Worm (Caenorhabditis elegans) whole organism, L3 larva: ENCODE data around the gene C44C10.9.
A peak's percentile ranks its signal among the peaks of the same experiment; 100 is the strongest.

Experiments
- ZK546.5 ChIP-seq: sonication (generic microtip); optimal IDR thresholded peaks from 2 replicates; lab custom pipeline; 2017; ENCODE audit warnings: missing biosample characterization, missing genetic modification characterization
- ceh-16 ChIP-seq: sonication (generic microtip); optimal IDR thresholded peaks from 2 replicates; lab custom pipeline; 2017; ENCODE audit warnings: missing biosample characterization, missing genetic modification characterization
- ceh-9 ChIP-seq: sonication (generic microtip); optimal IDR thresholded peaks from 2 replicates; lab custom pipeline; 2018; ENCODE audit warnings: missing biosample characterization, missing genetic modification characterization
- egl-27 ChIP-seq: sonication (generic microtip); optimal IDR thresholded peaks from 4 replicates; lab custom pipeline; 2017; ENCODE audit warnings: missing biosample characterization, missing genetic modification reagents, missing genetic modification characterization
- egl-5 ChIP-seq: fragments of 150-350 bp; optimal IDR thresholded peaks from 2 replicates; lab custom pipeline; 2017; ENCODE audit warnings: missing biosample characterization, missing genetic modification reagents, missing genetic modification characterization, inconsistent platforms
- elt-1 ChIP-seq: fragments of 150-350 bp; optimal IDR thresholded peaks from 2 replicates; lab custom pipeline; 2014; ENCODE audit warnings: missing biosample characterization, missing genetic modification characterization
- elt-2 ChIP-seq: sonication (generic microtip); optimal IDR thresholded peaks from 2 replicates; lab custom pipeline; 2016; ENCODE audit warnings: missing genetic modification reagents, mild to moderate bottlenecking, missing genetic modification characterization, missing compliant biosample characterization
- elt-3 ChIP-seq, 3 experiments: fragments of 150-350 bp in 1 of 3; sonication (generic microtip) in 2 of 3; optimal IDR thresholded peaks; 2 replicates in 2 of 3; 4 replicates in 1 of 3; lab custom pipeline; 2014 to 2017; ENCODE audit warnings: missing biosample characterization in 3 of 3, missing genetic modification characterization in 3 of 3
- eor-1 ChIP-seq, 2 experiments: fragments of 150-350 bp; optimal IDR thresholded peaks; 2 replicates each; lab custom pipeline; 2014 to 2018; ENCODE audit warnings: missing biosample characterization in 2 of 2, missing genetic modification characterization in 2 of 2
- fkh-2 ChIP-seq: fragments of 150-350 bp; optimal IDR thresholded peaks from 2 replicates; lab custom pipeline; 2014; ENCODE audit warnings: missing biosample characterization, missing genetic modification reagents, missing genetic modification characterization
- fos-1 ChIP-seq: fragments of 150-350 bp; optimal IDR thresholded peaks from 2 replicates; lab custom pipeline; 2014; ENCODE audit warnings: missing biosample characterization, missing genetic modification characterization
- hmg-11 ChIP-seq: sonication (generic microtip); optimal IDR thresholded peaks from 2 replicates; lab custom pipeline; 2016; ENCODE audit warnings: missing genetic modification characterization, missing compliant biosample characterization
- jun-1 ChIP-seq: fragments of 150-350 bp; optimal IDR thresholded peaks from 2 replicates; lab custom pipeline; 2014; ENCODE audit warnings: missing biosample characterization, missing genetic modification reagents, missing genetic modification characterization
- lin-39 ChIP-seq: fragments of 150-350 bp; optimal IDR thresholded peaks from 2 replicates; lab custom pipeline; 2018; ENCODE audit warnings: missing biosample characterization, missing genetic modification reagents, missing genetic modification characterization
- mml-1 ChIP-seq: fragments of 150-350 bp; sonication (generic microtip); optimal IDR thresholded peaks from 3 replicates; lab custom pipeline; 2014; ENCODE audit warnings: missing biosample characterization, missing genetic modification characterization
- nfya-1 ChIP-seq: sonication (generic microtip); optimal IDR thresholded peaks from 2 replicates; lab custom pipeline; 2017; ENCODE audit warnings: missing genetic modification characterization, mild to moderate bottlenecking, missing compliant biosample characterization, antibody characterized with exemption, moderate library complexity; ENCODE audit not compliant: insufficient read depth
- nhr-11 ChIP-seq: fragments of 150-350 bp; optimal IDR thresholded peaks from 2 replicates; lab custom pipeline; 2014; ENCODE audit warnings: missing biosample characterization, missing genetic modification characterization
- nhr-23 ChIP-seq: fragments of 150-350 bp; optimal IDR thresholded peaks from 2 replicates; lab custom pipeline; 2014; ENCODE audit warnings: missing biosample characterization, missing genetic modification reagents, missing genetic modification characterization
- nhr-237 ChIP-seq: fragments of 150-350 bp; optimal IDR thresholded peaks from 2 replicates; lab custom pipeline; 2014; ENCODE audit warnings: missing biosample characterization, missing genetic modification characterization
- nhr-25 ChIP-seq: sonication (generic microtip); optimal IDR thresholded peaks from 2 replicates; lab custom pipeline; 2017; ENCODE audit warnings: missing biosample characterization, missing genetic modification characterization
- nhr-28 ChIP-seq: fragments of 150-350 bp; optimal IDR thresholded peaks from 2 replicates; lab custom pipeline; 2014; ENCODE audit warnings: missing biosample characterization, missing genetic modification characterization
- nhr-43 ChIP-seq: sonication (generic microtip); optimal IDR thresholded peaks from 2 replicates; lab custom pipeline; 2016; ENCODE audit warnings: mild to moderate bottlenecking, missing genetic modification characterization, missing compliant biosample characterization; ENCODE audit not compliant: poor library complexity, severe bottlenecking
- nhr-76 ChIP-seq: fragments of 150-350 bp; sonication (generic microtip); optimal IDR thresholded peaks from 5 replicates; lab custom pipeline; 2014; ENCODE audit warnings: missing biosample characterization, missing genetic modification characterization
- pha-4 ChIP-seq: fragments of 150-350 bp; optimal IDR thresholded peaks from 2 replicates; lab custom pipeline; 2014; ENCODE audit warnings: missing biosample characterization, missing genetic modification reagents, missing genetic modification characterization
- pqm-1 ChIP-seq: fragments of 150-350 bp; optimal IDR thresholded peaks from 2 replicates; lab custom pipeline; 2017; ENCODE audit warnings: missing biosample characterization, missing genetic modification characterization, inconsistent platforms
- skn-1 ChIP-seq: fragments of 150-350 bp; optimal IDR thresholded peaks from 2 replicates; lab custom pipeline; 2014; ENCODE audit warnings: missing biosample characterization, missing genetic modification characterization
- tbx-2 ChIP-seq: sonication (generic microtip); optimal IDR thresholded peaks from 2 replicates; lab custom pipeline; 2016; ENCODE audit warnings: mild to moderate bottlenecking, missing genetic modification characterization, missing compliant biosample characterization
- unc-62 ChIP-seq: fragments of 150-350 bp; sonication (generic microtip); optimal IDR thresholded peaks from 4 replicates; lab custom pipeline; 2014; ENCODE audit warnings: missing biosample characterization, missing genetic modification reagents, missing genetic modification characterization
- zag-1 ChIP-seq: fragments of 150-350 bp; optimal IDR thresholded peaks from 2 replicates; lab custom pipeline; 2014; ENCODE audit warnings: missing biosample characterization, missing genetic modification characterization
- ztf-11 ChIP-seq: fragments of 150-350 bp; optimal IDR thresholded peaks from 2 replicates; lab custom pipeline; 2014; ENCODE audit warnings: missing biosample characterization, missing genetic modification characterization
- ztf-4 ChIP-seq: fragments of 150-350 bp; optimal IDR thresholded peaks from 2 replicates; lab custom pipeline; 2014; ENCODE audit warnings: missing biosample characterization, missing genetic modification characterization

The C44C10.9 gene

DNA sequence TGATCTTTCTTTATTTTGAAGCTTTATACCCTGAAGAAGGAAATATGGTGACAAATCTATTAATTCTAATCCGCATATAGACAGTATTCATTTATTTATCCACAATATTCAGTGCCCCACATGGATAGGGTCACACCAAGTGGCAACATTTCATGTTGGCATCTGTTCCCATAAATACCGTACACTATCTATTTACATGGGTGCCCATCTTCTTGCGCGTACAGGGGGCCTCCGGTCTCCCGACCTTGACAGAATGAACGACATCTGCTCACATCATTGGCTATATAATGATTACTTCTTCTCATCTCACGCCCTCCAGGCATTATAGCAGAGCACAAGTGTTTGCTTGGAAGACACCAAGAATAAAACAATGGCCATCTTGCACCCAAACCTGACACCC lies 40.7 kb downstream of the C44C10.9 start:
- TF ChIP-seq fkh-2 (tag; lab: Kevin White, UChicago) (no peak), ceh-16 (tag; lab: Kevin White, UChicago) (no peak), ztf-11 (tag; lab: Kevin White, UChicago) (no peak), egl-27 (tag; lab: Kevin White, UChicago) (no peak), pqm-1 (tag; lab: Kevin White, UChicago) (no peak), fos-1 (tag; lab: Kevin White, UChicago) (no peak), mml-1 (tag; lab: Kevin White, UChicago) (no peak)

DNA sequence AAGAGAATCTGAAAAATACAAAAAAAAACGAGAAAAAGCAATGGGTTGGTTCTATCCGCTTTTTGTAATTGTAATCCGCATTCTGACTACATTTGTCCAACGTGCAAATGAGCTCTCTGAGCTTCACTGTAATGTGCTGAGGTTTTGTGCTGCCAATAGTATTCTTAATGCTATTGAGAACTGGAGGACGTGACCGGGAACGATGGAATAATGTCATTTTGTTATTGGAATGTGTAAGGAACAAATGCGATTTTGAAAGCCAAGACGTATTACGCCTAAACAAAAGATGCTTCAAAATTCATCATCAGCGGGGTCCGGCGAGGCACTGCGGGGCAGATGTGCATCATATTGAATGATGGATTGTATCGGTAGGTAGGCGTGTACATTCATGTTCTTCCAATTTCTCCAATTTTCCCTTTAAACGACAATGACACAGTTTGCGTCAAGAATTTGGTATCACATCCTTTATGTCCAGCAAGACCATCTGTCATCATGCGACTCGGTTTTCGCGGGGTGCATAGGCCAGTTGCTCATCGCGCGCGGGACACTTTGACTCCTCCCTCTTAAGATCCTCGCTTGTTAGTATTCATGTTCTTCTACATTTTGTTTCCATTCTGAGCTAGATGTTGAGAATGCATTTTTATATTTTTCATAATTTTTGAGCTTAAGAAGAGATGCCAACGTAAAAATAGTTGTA lies 43.1 kb downstream of the C44C10.9 start:
- TF ChIP-seq tbx-2 (tag; lab: Kevin White, UChicago) (no peak), zag-1 (no peak), ZK546.5 (tag; lab: Kevin White, UChicago) (no peak), nhr-25 (tag; lab: Kevin White, UChicago) (no peak), ceh-16 (tag; lab: Kevin White, UChicago) (no peak), jun-1 (tag; lab: Kevin White, UChicago) (no peak), elt-3 (tag; optimal IDR thresholded peaks at IDR 0.05; lab: Kevin White, UChicago) (no peak), skn-1 (tag; lab: Kevin White, UChicago) (no peak), nhr-23 (tag; lab: Kevin White, UChicago) (no peak), ztf-11 (tag; lab: Kevin White, UChicago) (no peak), nhr-76 (tag; lab: Kevin White, UChicago) (no peak), nhr-43 (tag; lab: Kevin White, UChicago) (no peak), elt-1 (tag; lab: Kevin White, UChicago) (no peak), elt-2 (no peak), nfya-1 (tag; lab: Kevin White, UChicago) (no peak), lin-39 (tag; lab: Kevin White, UChicago) (no peak), nhr-28 (tag; lab: Kevin White, UChicago) (no peak), unc-62 (GFP tag; lab: Kevin White, UChicago) (no peak), nhr-11 (no peak)

DNA sequence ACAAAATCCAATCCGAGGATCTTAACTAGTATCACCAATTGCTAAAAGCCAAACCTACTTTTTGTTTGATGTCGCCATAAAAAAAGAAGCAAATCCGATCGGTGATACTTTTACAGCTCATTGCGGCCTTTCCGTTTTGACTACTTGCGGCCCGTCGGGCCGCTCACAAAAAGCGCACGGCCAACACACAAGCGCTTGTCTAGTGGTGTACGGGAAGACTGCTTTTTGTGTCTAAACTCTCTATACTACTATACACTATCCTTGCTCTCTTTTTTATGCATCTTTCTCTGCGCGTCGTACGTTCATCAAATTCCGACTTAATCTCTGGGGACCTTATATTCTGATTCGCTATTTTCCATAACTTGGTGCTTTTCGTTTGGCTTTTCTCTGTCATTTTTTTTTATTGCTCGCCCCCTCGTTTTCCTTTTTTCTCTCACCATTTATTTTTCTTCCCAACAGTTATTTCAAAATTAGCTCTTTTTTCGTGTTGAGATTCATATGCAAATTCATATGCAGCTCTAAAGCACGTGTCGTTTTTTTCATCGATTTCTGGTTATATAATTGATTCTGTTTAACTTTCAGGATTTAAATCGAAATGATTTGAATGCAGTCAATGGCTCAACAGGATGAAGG lies 49.7 kb downstream of the C44C10.9 start, which contains the start of gene noca-2:
Gene noca-2 (plus strand): TSS at position 583 of the 633 bp plus-strand sequence.
- peak; percentile 29 for TF ChIP-seq egl-5
- no peak for TF ChIP-seq ceh-9
- TF ChIP-seq nfya-1 (tag; lab: Kevin White, UChicago), result peak; percentile 77
- TF ChIP-seq lin-39 (tag; lab: Kevin White, UChicago), result peak; percentile 60
- peak; percentile 2 for TF ChIP-seq unc-62 (GFP tag; lab: Kevin White, UChicago)
- no peak for TF ChIP-seq ztf-4
- no peak for TF ChIP-seq fos-1 (tag; lab: Kevin White, UChicago)
- peak; percentile 38 for TF ChIP-seq pha-4 (tag; lab: Kevin White, UChicago)
- no peak for TF ChIP-seq elt-1 (tag; lab: Kevin White, UChicago)
- peak; percentile 48 for TF ChIP-seq hmg-11 (tag; lab: Kevin White, UChicago)
- peak; percentile 8 for TF ChIP-seq pqm-1 (tag; lab: Kevin White, UChicago)

DNA sequence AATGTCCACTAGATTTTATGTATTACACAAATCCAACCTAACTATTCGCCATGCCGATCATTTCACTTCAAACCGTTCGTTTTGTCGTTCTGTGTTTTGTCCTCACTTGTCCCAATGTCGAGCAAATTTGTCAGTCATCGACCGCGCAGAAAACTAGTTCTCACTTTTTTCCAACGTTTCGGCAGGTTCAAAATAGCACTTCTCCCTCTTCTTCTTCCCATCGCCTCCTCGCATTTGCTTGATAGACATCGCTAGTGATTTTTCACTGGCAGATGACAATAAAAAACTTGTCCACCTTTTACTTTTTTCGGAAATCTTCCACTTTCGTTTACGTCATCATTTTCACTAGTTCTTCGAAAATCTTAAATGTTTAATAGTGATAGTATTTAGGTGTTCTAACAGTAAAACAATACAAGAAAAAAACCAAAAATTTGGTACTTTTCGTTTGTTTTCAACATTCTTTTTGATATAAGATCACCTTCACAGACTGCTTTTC lies 50.7 kb downstream of the C44C10.9 start:
- TF ChIP-seq elt-1 (tag; lab: Kevin White, UChicago) (peak; percentile 16), nhr-25 (tag; lab: Kevin White, UChicago) (peak; percentile 80), nhr-237 (tag; lab: Kevin White, UChicago) (no peak), skn-1 (tag; lab: Kevin White, UChicago) (no peak), eor-1 (tag; optimal IDR thresholded peaks at IDR 0.05; lab: Kevin White, UChicago) (no peak)

DNA sequence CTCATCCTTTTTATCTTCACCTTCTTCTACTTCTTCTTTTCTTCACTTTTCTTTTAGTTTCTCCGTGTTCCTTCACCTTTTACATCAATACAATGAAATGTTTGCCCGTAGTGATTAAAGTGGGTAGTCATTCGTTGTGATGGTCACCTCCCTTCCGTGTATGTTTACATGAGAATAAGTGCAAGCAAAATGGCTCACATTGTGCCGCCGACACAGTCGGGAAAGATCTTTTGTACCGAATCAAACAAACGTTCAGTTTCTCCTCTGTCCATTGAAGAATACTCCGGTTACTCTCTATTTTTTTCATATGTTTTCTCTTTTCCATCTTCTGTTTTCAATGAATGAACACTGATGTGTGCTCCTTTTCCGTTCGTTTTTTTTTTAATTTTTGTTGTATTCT lies 52.1 kb downstream of the C44C10.9 start:
- TF ChIP-seq nhr-237 (tag; lab: Kevin White, UChicago), result no peak
- TF ChIP-seq pha-4 (tag; lab: Kevin White, UChicago), result peak; percentile 64
